Worm (Caenorhabditis elegans) whole organism, midembryonic: ENCODE data around the gene K08D8.3.

Experiments
- cog-1 ChIP-seq: sonication (generic microtip); optimal IDR thresholded peaks from 2 replicates; lab custom pipeline; 2016; ENCODE audit warnings: missing genetic modification characterization, missing compliant biosample characterization
- med-1 ChIP-seq: sonication (generic microtip); optimal IDR thresholded peaks from 2 replicates; lab custom pipeline; 2017; ENCODE audit warnings: missing genetic modification characterization, mild to moderate bottlenecking, missing compliant biosample characterization, antibody characterized with exemption, missing genetic modification reagents; ENCODE audit not compliant: insufficient read depth
- tab-1 ChIP-seq: fragments of 200-800 bp; sonication (Bioruptor generic); IDR thresholded peaks from 2 replicates; pipeline ENCODE4 v1.3.6; 2022; ENCODE audit warnings: missing genetic modification characterization, missing compliant biosample characterization
- ztf-23 ChIP-seq: fragments of 200-800 bp; sonication (Bioruptor generic); IDR thresholded peaks from 2 replicates; pipeline ENCODE4 v1.3.6; 2022; ENCODE audit warnings: missing genetic modification reagents, missing genetic modification characterization, missing compliant biosample characterization

ce11 chrIV:12902430-12903110 lies 3.9 kb downstream of the K08D8.3 start, which contains the start of gene K08D8.2:
- TF ChIP-seq med-1 (GFP tag; lab: Kevin White, UChicago) (no peak), cog-1 (tag; lab: Kevin White, UChicago) (no peak), ztf-23 (GFP tag; lab: Robert Waterston, UW) (no peak), tab-1 (GFP tag; lab: Robert Waterston, UW) (no peak)
